Worm (Caenorhabditis elegans) whole organism, mixed stage, embryonic: ENCODE results near the gene lgg-3.

Experiments used
- elt-3 ChIP-seq: fragments of 150-350 bp; optimal IDR thresholded peaks from 2 replicates; lab custom pipeline; 2014; ENCODE audit warnings: missing biosample characterization, missing genetic modification characterization
- lsy-2 ChIP-seq: fragments of 150-350 bp; optimal IDR thresholded peaks from 2 replicates; lab custom pipeline; 2014; ENCODE audit warnings: missing biosample characterization, missing genetic modification characterization
- mab-5 ChIP-seq: fragments of 150-350 bp; optimal IDR thresholded peaks from 2 replicates; lab custom pipeline; 2014; ENCODE audit warnings: missing biosample characterization, missing genetic modification characterization
- nhr-76 ChIP-seq: sonication (generic microtip); optimal IDR thresholded peaks from 2 replicates; lab custom pipeline; 2017; ENCODE audit warnings: missing biosample characterization, missing genetic modification characterization
- snpc-4 ChIP-seq: fragments of 150-350 bp; optimal IDR thresholded peaks from 2 replicates; lab custom pipeline; 2014; ENCODE audit warnings: missing biosample characterization, missing genetic modification characterization

DNA sequence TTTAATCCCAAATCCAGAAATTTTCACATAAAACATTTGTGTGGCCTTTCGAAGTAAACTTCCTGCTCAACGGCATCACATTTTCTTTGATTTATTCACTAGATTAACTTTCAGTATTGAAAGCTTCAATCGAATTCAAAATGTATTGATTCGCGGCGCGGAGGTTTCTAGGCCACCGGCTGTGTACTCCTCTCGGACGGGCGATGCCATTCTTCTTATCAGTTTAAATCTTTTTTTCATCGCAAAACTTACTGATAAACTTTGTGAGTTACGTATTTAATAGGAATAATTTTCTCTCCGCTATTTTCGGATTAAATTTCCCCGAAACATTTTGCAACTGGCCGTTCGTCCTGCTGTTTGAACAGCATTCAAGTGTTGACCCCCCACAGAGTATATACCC is 24.1 kb upstream of the lgg-3 start:
- TF ChIP-seq lsy-2 = no peak
- TF ChIP-seq snpc-4 = no peak
- no peak for TF ChIP-seq elt-3 (tag; lab: Kevin White, UChicago)
- no peak for TF ChIP-seq nhr-76 (tag; lab: Kevin White, UChicago)
- TF ChIP-seq mab-5 (tag; lab: Kevin White, UChicago) = no peak
